Worm (Caenorhabditis elegans): ENCODE data around the gene B0244.5.

DNA sequence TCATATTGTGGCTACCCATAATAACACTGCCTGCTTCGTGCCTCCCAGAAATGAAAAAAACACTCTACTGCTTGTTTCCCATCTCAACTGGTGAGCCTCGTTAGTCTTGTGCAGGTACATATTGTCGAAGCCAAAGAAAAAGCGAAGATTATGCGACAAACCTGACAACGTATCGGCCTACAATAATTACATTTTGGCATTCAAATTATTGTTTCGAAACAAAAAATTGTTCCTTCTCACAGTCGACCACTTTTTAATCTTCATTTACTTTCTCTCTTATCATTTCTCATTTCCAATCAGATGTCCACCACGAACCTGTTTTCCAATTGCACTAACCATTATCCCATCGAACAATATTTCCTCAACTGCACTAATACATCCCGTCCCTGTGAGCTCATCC is 1.6 kb upstream of the B0244.5 start, which contains the start of gene B0244.15:
- TF ChIP-seq nhr-11 (tag; optimal IDR thresholded peaks at IDR 0.05), result no peak
- no peak for TF ChIP-seq ceh-88 (GFP tag; IDR thresholded peaks at IDR 0.05)
- TF ChIP-seq unc-62 (GFP tag; optimal IDR thresholded peaks at IDR 0.05), result no peak
- no peak for TF ChIP-seq ama-1 (optimal IDR thresholded peaks at IDR 0.05)
- no peak for TF ChIP-seq nhr-237 (tag; optimal IDR thresholded peaks at IDR 0.05)
- TF ChIP-seq ceh-82 (tag; optimal IDR thresholded peaks at IDR 0.05), result no peak
- no peak for TF ChIP-seq hlh-4 (tag; optimal IDR thresholded peaks at IDR 0.05)
- no peak for TF ChIP-seq lin-39 (tag; optimal IDR thresholded peaks at IDR 0.05)
- TF ChIP-seq blmp-1 (tag; optimal IDR thresholded peaks at IDR 0.05), result no peak
- no peak for TF ChIP-seq C34B4.2 (tag; optimal IDR thresholded peaks at IDR 0.05)
- no peak for TF ChIP-seq ces-1 (GFP tag; optimal IDR thresholded peaks at IDR 0.05)
- no peak for TF ChIP-seq nhr-12 (tag; optimal IDR thresholded peaks at IDR 0.05)
- no peak for TF ChIP-seq unc-86 (tag; optimal IDR thresholded peaks at IDR 0.05)
- TF ChIP-seq snu-23 (GFP tag; optimal IDR thresholded peaks at IDR 0.05), result no peak
